Worm (Caenorhabditis elegans) whole organism, early embryonic: ENCODE results near the gene Y44A6C.2.

Source experiments
- F13C5.2 ChIP-seq: sonication (generic microtip); optimal IDR thresholded peaks from 2 replicates; lab custom pipeline; 2017; ENCODE audit warnings: mild to moderate bottlenecking, missing genetic modification characterization, inconsistent platforms, missing compliant biosample characterization
- aly-1 ChIP-seq: sonication (generic microtip); optimal IDR thresholded peaks from 2 replicates; lab custom pipeline; 2016; ENCODE audit warnings: missing genetic modification characterization, missing compliant biosample characterization
- ama-1 ChIP-seq: fragments of 150-350 bp; optimal IDR thresholded peaks from 2 replicates; lab custom pipeline; 2014
- ceh-13 ChIP-seq: fragments of 200-800 bp; sonication (Bioruptor generic); optimal IDR thresholded peaks from 2 replicates; lab custom pipeline; 2018; ENCODE audit warnings: mild to moderate bottlenecking, missing genetic modification characterization, missing compliant biosample characterization
- ceh-36 ChIP-seq: sonication (generic microtip); optimal IDR thresholded peaks from 2 replicates; lab custom pipeline; 2016; ENCODE audit warnings: missing genetic modification characterization, inconsistent platforms, missing compliant biosample characterization
- ets-7 ChIP-seq: sonication (generic microtip); optimal IDR thresholded peaks from 2 replicates; lab custom pipeline; 2016; ENCODE audit warnings: missing genotype, missing genetic modification characterization, missing compliant biosample characterization
- flt-1 ChIP-seq: fragments of 200-800 bp; sonication (Bioruptor generic); IDR thresholded peaks from 2 replicates; pipeline ENCODE4 v1.3.6; 2022; ENCODE audit warnings: missing genetic modification characterization, missing compliant biosample characterization
- hmbx-1 ChIP-seq: sonication (generic microtip); optimal IDR thresholded peaks from 2 replicates; lab custom pipeline; 2016; ENCODE audit warnings: mild to moderate bottlenecking, missing genetic modification characterization, missing compliant biosample characterization
- hmg-4 ChIP-seq: fragments of 200-800 bp; sonication (Bioruptor generic); optimal IDR thresholded peaks from 2 replicates; lab custom pipeline; 2018; ENCODE audit warnings: mild to moderate bottlenecking, missing genetic modification characterization, missing compliant biosample characterization
- pes-1 ChIP-seq: fragments of 200-800 bp; sonication (Bioruptor generic); IDR thresholded peaks from 2 replicates; pipeline ENCODE4 v1.3.6; 2022; ENCODE audit warnings: missing genetic modification reagents, missing genetic modification characterization, missing compliant biosample characterization
- scrt-1 ChIP-seq: fragments of 200-800 bp; sonication (Bioruptor generic); IDR thresholded peaks from 2 replicates; pipeline ENCODE4 v1.3.6; 2022; ENCODE audit warnings: missing genetic modification characterization, missing compliant biosample characterization
- sea-1 ChIP-seq: fragments of 200-800 bp; sonication (Bioruptor generic); conservative IDR thresholded peaks from 2 replicates; pipeline ENCODE4 v1.3.6; 2022; ENCODE audit warnings: missing genetic modification characterization, missing compliant biosample characterization
- tbx-11 ChIP-seq: fragments of 200-800 bp; sonication (Bioruptor generic); IDR thresholded peaks from 2 replicates; pipeline ENCODE4 v1.3.6; 2022; ENCODE audit warnings: missing genetic modification characterization, missing compliant biosample characterization
- tra-4 ChIP-seq: sonication (generic microtip); optimal IDR thresholded peaks from 2 replicates; lab custom pipeline; 2017; ENCODE audit warnings: missing genetic modification characterization, missing compliant biosample characterization

DNA sequence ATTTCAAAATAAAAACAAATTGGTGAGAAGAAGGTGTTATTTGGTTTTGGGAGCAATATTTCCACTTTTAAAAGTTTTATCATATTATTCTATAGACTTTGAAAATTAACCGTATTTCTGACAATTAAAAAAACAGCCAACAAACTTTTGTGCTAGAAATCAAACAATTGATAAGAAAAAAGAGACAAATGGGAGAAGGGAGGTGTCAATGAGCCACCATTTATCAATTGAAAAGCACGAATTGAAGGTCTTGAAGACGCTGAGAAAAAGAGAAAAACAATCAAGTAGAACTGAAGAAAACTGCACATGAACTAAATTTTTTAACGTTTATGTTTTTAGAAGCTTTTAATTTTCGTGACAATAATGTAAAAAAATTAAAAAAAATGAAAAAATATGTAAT, 48.8 kb downstream of the Y44A6C.2 start:
- TF ChIP-seq ceh-36 (tag; lab: Kevin White, UChicago) (no peak), ets-7 (tag; lab: Kevin White, UChicago) (no peak), ama-1 (no peak), tra-4 (no peak), sea-1 (GFP tag; lab: Robert Waterston, UW) (no peak), tbx-11 (GFP tag; lab: Robert Waterston, UW) (no peak), ceh-13 (GFP tag; lab: Kevin White, UChicago) (no peak), scrt-1 (GFP tag; lab: Robert Waterston, UW) (no peak), hmg-4 (GFP tag; lab: Kevin White, UChicago) (no peak), flt-1 (GFP tag; lab: Robert Waterston, UW) (no peak), F13C5.2 (tag; lab: Kevin White, UChicago) (no peak), aly-1 (tag; lab: Kevin White, UChicago) (no peak), pes-1 (GFP tag; lab: Robert Waterston, UW) (no peak), hmbx-1 (tag; lab: Kevin White, UChicago) (no peak)
